Fruit fly (Drosophila melanogaster): ENCODE measurements at regions not wholly inside any gene's neighbourhood (a gene's known extent, or its start where the extent isn't known, plus 50 kb on each side); places are given as distances from the start of the nearest gene placed in this dataset.

dm6 chr3L:28013161-28013560, 155.1 kb upstream of the eIF4B start:
- TF ChIP-seq CG17801 (GFP tag; optimal IDR thresholded peaks at IDR 0.05; ENCODE audit: partially characterized antibody), result no peak

DNA sequence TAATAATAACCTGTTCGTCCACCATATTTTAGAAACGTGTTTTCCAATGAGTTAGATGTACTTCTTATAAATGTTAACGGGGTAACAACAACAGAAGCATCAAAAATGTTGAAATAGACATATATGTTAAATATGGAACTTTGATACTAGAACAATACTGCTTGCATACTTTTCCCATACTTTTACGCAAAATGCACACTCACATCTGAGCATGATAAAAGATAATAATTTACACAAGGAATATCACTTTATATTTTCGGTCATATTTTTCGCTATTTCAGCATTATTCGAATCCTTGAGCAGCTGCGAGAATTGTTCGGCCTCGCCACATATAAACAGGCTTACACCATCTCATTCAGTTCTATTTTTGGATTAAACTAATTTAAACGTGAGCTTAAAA, 154.5 kb upstream of the eIF4B start:
- TF ChIP-seq CG17801 (GFP tag; optimal IDR thresholded peaks at IDR 0.05; ENCODE audit: partially characterized antibody), result peak; percentile 6
